Fruit fly (Drosophila melanogaster): ENCODE measurements around the gene Rev1.

Rev1 gene

dm6 chr3L:619427-620308 is 34.5 kb upstream of the Rev1 start (continued):
- TF ChIP-seq lov (optimal IDR thresholded peaks at IDR 0.05) (no peak), lov (GFP tag; IDR thresholded peaks at IDR 0.05) (0 out of 3 replicates have a peak, but pooled peaks have one; percentile 4), Oli (tag; optimal IDR thresholded peaks at IDR 0.05) (no peak)

DNA sequence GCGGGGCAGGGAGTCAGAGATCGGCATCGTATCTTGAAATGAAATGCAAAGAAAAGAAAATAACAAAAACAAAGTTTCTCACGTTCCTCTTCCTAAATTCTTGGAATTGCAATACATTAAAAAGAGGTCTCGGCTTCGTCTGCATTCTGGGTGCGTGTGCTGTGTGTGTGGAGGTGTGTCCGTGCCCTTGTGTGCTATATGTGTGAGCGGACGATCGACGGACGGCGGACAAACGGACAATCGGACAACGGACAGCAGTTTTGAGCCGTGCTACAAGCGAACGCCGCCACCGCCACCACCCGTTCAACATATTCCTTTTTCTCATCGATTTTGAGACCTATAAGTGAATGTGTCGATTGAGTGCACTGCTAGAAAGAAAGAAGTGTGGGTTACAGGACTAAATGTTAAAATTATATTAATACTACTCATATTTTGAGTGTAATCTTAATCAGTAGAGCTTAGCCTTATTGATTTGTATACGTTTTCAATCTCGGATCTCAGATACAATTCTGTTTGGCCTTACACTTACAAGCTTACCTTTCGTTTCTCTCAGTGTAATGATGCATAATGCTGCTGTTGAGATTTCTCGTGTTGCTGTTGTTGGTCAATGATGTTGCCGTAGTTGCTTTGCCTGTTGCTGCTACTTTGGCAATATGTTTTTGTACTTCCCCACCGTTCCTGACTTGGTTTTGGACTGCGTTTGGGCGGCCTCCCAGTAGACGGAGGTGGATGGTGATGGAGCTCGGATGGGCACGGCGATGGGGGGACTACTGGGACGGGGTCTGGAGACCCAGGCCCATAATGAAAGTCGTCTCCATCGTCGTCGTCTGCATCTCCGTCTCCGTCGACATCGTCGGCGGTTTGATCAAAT is 32.8 kb upstream of the Rev1 start:
- peak; percentile 42 for TF ChIP-seq ssp (GFP tag; IDR thresholded peaks at IDR 0.05)
- peak; percentile 89 for TF ChIP-seq gsb-n (tag; optimal IDR thresholded peaks at IDR 0.05)
- TF ChIP-seq ara (GFP tag; IDR thresholded peaks at IDR 0.05) = peak; percentile 91
- TF ChIP-seq crc (GFP tag; optimal IDR thresholded peaks at IDR 0.05) = no peak
- peak; percentile 93 for TF ChIP-seq CG2202 (tag; optimal IDR thresholded peaks at IDR 0.05)
- TF ChIP-seq Dbx (GFP tag; IDR thresholded peaks at IDR 0.05) = no peak
- peak; percentile 63 for TF ChIP-seq CG8944 (GFP tag; optimal IDR thresholded peaks at IDR 0.05)
- no peak for TF ChIP-seq Meics (GFP tag; optimal IDR thresholded peaks at IDR 0.05)
- peak; percentile 69 to 78 for TF ChIP-seq Pdp1 (GFP tag; optimal IDR thresholded peaks at IDR 0.05)
- no peak for TF ChIP-seq CG6854 (GFP tag; optimal IDR thresholded peaks at IDR 0.05)
- peak; percentile 95 for TF ChIP-seq CG9727 (GFP tag; optimal IDR thresholded peaks at IDR 0.05)
- TF ChIP-seq fd96Cb (tag; optimal IDR thresholded peaks at IDR 0.05) = peak; percentile 83
- peak; percentile 61 for TF ChIP-seq CG18619 (GFP tag; optimal IDR thresholded peaks at IDR 0.05)
- TF ChIP-seq CG33557 (GFP tag; optimal IDR thresholded peaks at IDR 0.05) = peak; percentile 96
- TF ChIP-seq hbn (GFP tag; IDR thresholded peaks at IDR 0.05; ENCODE audit: partially characterized antibody) = no peak
- TF ChIP-seq luna (GFP tag; optimal IDR thresholded peaks at IDR 0.05) = no peak
- no peak for TF ChIP-seq CG2129 (GFP tag; IDR thresholded peaks at IDR 0.05; ENCODE audit: partially characterized antibody)
- peak; percentile 84 for TF ChIP-seq croc (GFP tag; conservative IDR thresholded peaks at IDR 0.05)
- TF ChIP-seq pb (GFP tag; optimal IDR thresholded peaks at IDR 0.05) = no peak
- TF ChIP-seq inv (GFP tag; IDR thresholded peaks at IDR 0.05; ENCODE audit: partially characterized antibody) = no peak
- peak; percentile 57 for TF ChIP-seq CG12299 (tag; optimal IDR thresholded peaks at IDR 0.05)
- no peak for TF ChIP-seq CG14014 (GFP tag; IDR thresholded peaks at IDR 0.05)
- peak; percentile 57 to 92 for TF ChIP-seq chif (GFP tag; optimal IDR thresholded peaks at IDR 0.05)
- TF ChIP-seq sens (GFP tag) = peak; percentile 98
- peak; percentile 48 for TF ChIP-seq CrebB (tag; optimal IDR thresholded peaks at IDR 0.05)
- TF ChIP-seq CG8290 (GFP tag; optimal IDR thresholded peaks at IDR 0.05) = peak; percentile 82
- peak; percentile 37 to 80 for TF ChIP-seq CG8290 (tag; optimal IDR thresholded peaks at IDR 0.05)
- no peak for TF ChIP-seq CG34422 (GFP tag; IDR thresholded peaks at IDR 0.05)
- peak; percentile 92 for TF ChIP-seq CG17829 (tag; optimal IDR thresholded peaks at IDR 0.05)
- peak; percentile 54 for TF ChIP-seq gcm2 (GFP tag; optimal IDR thresholded peaks at IDR 0.05)
- no peak for TF ChIP-seq Dll (GFP tag; IDR thresholded peaks at IDR 0.05; ENCODE audit: partially characterized antibody)
- peak; percentile 49 to 82 for TF ChIP-seq tll (GFP tag; optimal IDR thresholded peaks at IDR 0.05)
- TF ChIP-seq CG12659 (GFP tag; optimal IDR thresholded peaks at IDR 0.05) = peak; percentile 32
- TF ChIP-seq fru (optimal IDR thresholded peaks at IDR 0.05) = no peak
- peak; percentile 83 to 89 for TF ChIP-seq eve (GFP tag; optimal IDR thresholded peaks at IDR 0.05)
- TF ChIP-seq Sry-δ (GFP tag; optimal IDR thresholded peaks at IDR 0.05) = no peak
- peak; percentile 57 for TF ChIP-seq ATbp (GFP tag; optimal IDR thresholded peaks at IDR 0.05)
- peak; percentile 87 for TF ChIP-seq CG17361 (GFP tag; IDR thresholded peaks at IDR 0.05)
- no peak for TF ChIP-seq run (tag; optimal IDR thresholded peaks at IDR 0.05)
- TF ChIP-seq B-H1 (GFP tag; IDR thresholded peaks at IDR 0.05) = no peak
- TF ChIP-seq btn (GFP tag; optimal IDR thresholded peaks at IDR 0.05) = peak; percentile 55
- peak; percentile 53 for TF ChIP-seq Ptx1 (GFP tag; IDR thresholded peaks at IDR 0.05)
- TF ChIP-seq Hand (GFP tag; optimal IDR thresholded peaks at IDR 0.05) = no peak
